Fruit fly (Drosophila melanogaster): ENCODE measurements around the gene dob.

The dob gene

dm6 chrX:15021021-15021477, 45.8 kb upstream of the dob start:
- TF ChIP-seq Myc (optimal IDR thresholded peaks at IDR 0.05) (no peak), brk (GFP tag; optimal IDR thresholded peaks at IDR 0.05) (peak; percentile 59), Jra (GFP tag; optimal IDR thresholded peaks at IDR 0.05) (no peak), Hnf4 (GFP tag; optimal IDR thresholded peaks at IDR 0.05) (no peak), jim (GFP tag; optimal IDR thresholded peaks at IDR 0.05) (no peak), rgr (GFP tag; optimal IDR thresholded peaks at IDR 0.05) (peak; percentile 77), Abd-B (GFP tag; optimal IDR thresholded peaks at IDR 0.05) (no peak), CG9705 (GFP tag; optimal IDR thresholded peaks at IDR 0.05) (no peak), N (GFP tag; optimal IDR thresholded peaks at IDR 0.05) (no peak), OdsH (GFP tag; optimal IDR thresholded peaks at IDR 0.05) (peak; percentile 66), dmrt93B (GFP tag; optimal IDR thresholded peaks at IDR 0.05) (peak; percentile 56), h (GFP tag; optimal IDR thresholded peaks at IDR 0.05) (peak; percentile 65), Hr83 (GFP tag; optimal IDR thresholded peaks at IDR 0.05; ENCODE audit: poor library complexity, severe bottlenecking) (no peak), foxo (GFP tag; optimal IDR thresholded peaks at IDR 0.05) (peak in 1 of 2 experiments; percentile 78), woc (GFP tag; optimal IDR thresholded peaks at IDR 0.05) (peak; percentile 31), sage (GFP tag; optimal IDR thresholded peaks at IDR 0.05) (peak; percentile 18), tai (GFP tag; optimal IDR thresholded peaks at IDR 0.05) (no peak), dsf (GFP tag; optimal IDR thresholded peaks at IDR 0.05; ENCODE audit: borderline replicate concordance) (no peak), GATAd (GFP tag; optimal IDR thresholded peaks at IDR 0.05) (no peak), Mio (GFP tag; optimal IDR thresholded peaks at IDR 0.05) (no peak), CG32264 (GFP tag; optimal IDR thresholded peaks at IDR 0.05) (no peak), Dfd (GFP tag; optimal IDR thresholded peaks at IDR 0.05) (no peak), Hr78 (GFP tag; optimal IDR thresholded peaks at IDR 0.05) (no peak), fru (GFP tag; optimal IDR thresholded peaks at IDR 0.05) (peak; percentile 73), lola (GFP tag; optimal IDR thresholded peaks at IDR 0.05) (no peak), pan (optimal IDR thresholded peaks at IDR 0.05) (no peak), Sp1 (GFP tag; optimal IDR thresholded peaks at IDR 0.05) (peak; percentile 81), ey (GFP tag; optimal IDR thresholded peaks at IDR 0.05) (peak; percentile 36), Rel (GFP tag; optimal IDR thresholded peaks at IDR 0.05) (no peak), Rel (tag; optimal IDR thresholded peaks at IDR 0.05) (no peak), Vsx2 (GFP tag; optimal IDR thresholded peaks at IDR 0.05; ENCODE audit: partially characterized antibody) (no peak), usp (GFP tag; optimal IDR thresholded peaks at IDR 0.05) (no peak), CrebA (GFP tag; optimal IDR thresholded peaks at IDR 0.05; ENCODE audit: borderline replicate concordance) (no peak), psq (GFP tag; optimal IDR thresholded peaks at IDR 0.05) (peak; percentile 90), HLH106 (tag; optimal IDR thresholded peaks at IDR 0.05) (peak; percentile 80), sv (GFP tag; optimal IDR thresholded peaks at IDR 0.05) (peak; percentile 29), dl (GFP tag; optimal IDR thresholded peaks at IDR 0.05; ENCODE audit: insufficient read depth in 1 of 2, partially characterized antibody in 2 of 2) (no peak), Dif (GFP tag; optimal IDR thresholded peaks at IDR 0.05; ENCODE audit: partially characterized antibody) (no peak), br (GFP tag; optimal IDR thresholded peaks at IDR 0.05) (peak; percentile 21)

- TF ChIP-seq Hr83 (GFP tag; optimal IDR thresholded peaks at IDR 0.05; ENCODE audit: poor library complexity, severe bottlenecking) (no peak), CG32264 (GFP tag; optimal IDR thresholded peaks at IDR 0.05) (no peak), Vsx2 (GFP tag; optimal IDR thresholded peaks at IDR 0.05; ENCODE audit: partially characterized antibody) (no peak), brk (GFP tag; optimal IDR thresholded peaks at IDR 0.05) (no peak), pan (optimal IDR thresholded peaks at IDR 0.05) (no peak), psq (GFP tag; optimal IDR thresholded peaks at IDR 0.05) (peak; percentile 47), Sp1 (GFP tag; optimal IDR thresholded peaks at IDR 0.05) (peak; percentile 61), Dfd (GFP tag; optimal IDR thresholded peaks at IDR 0.05) (no peak), lola (GFP tag; optimal IDR thresholded peaks at IDR 0.05) (no peak), Dif (GFP tag; optimal IDR thresholded peaks at IDR 0.05; ENCODE audit: partially characterized antibody) (no peak), GATAd (GFP tag; optimal IDR thresholded peaks at IDR 0.05) (no peak), Mio (GFP tag; optimal IDR thresholded peaks at IDR 0.05) (no peak), N (GFP tag; optimal IDR thresholded peaks at IDR 0.05) (no peak), Rel (GFP tag; optimal IDR thresholded peaks at IDR 0.05) (no peak), Rel (tag; optimal IDR thresholded peaks at IDR 0.05) (no peak), CG9705 (GFP tag; optimal IDR thresholded peaks at IDR 0.05) (no peak), fru (GFP tag; optimal IDR thresholded peaks at IDR 0.05) (peak; percentile 63), tai (GFP tag; optimal IDR thresholded peaks at IDR 0.05) (no peak), woc (GFP tag; optimal IDR thresholded peaks at IDR 0.05) (peak; percentile 38), sv (GFP tag; optimal IDR thresholded peaks at IDR 0.05) (peak; percentile 71), sage (GFP tag; optimal IDR thresholded peaks at IDR 0.05) (no peak), h (GFP tag; optimal IDR thresholded peaks at IDR 0.05) (peak; percentile 64), Abd-B (GFP tag; optimal IDR thresholded peaks at IDR 0.05) (no peak), usp (GFP tag; optimal IDR thresholded peaks at IDR 0.05) (no peak), dl (GFP tag; optimal IDR thresholded peaks at IDR 0.05; ENCODE audit: insufficient read depth in 1 of 2, partially characterized antibody in 2 of 2) (no peak), Hnf4 (GFP tag; optimal IDR thresholded peaks at IDR 0.05) (peak; percentile 26), CrebA (GFP tag; optimal IDR thresholded peaks at IDR 0.05; ENCODE audit: borderline replicate concordance) (no peak), ey (GFP tag; optimal IDR thresholded peaks at IDR 0.05) (peak; percentile 57), foxo (GFP tag; optimal IDR thresholded peaks at IDR 0.05) (peak in 1 of 2 experiments; percentile 56), jim (GFP tag; optimal IDR thresholded peaks at IDR 0.05) (no peak), dmrt93B (GFP tag; optimal IDR thresholded peaks at IDR 0.05) (peak; percentile 31), br (GFP tag; optimal IDR thresholded peaks at IDR 0.05) (peak; percentile 45), Myc (optimal IDR thresholded peaks at IDR 0.05) (no peak), rgr (GFP tag; optimal IDR thresholded peaks at IDR 0.05) (peak; percentile 57), Jra (GFP tag; optimal IDR thresholded peaks at IDR 0.05) (no peak), dsf (GFP tag; optimal IDR thresholded peaks at IDR 0.05; ENCODE audit: borderline replicate concordance) (no peak), OdsH (GFP tag; optimal IDR thresholded peaks at IDR 0.05) (peak; percentile 3), HLH106 (tag; optimal IDR thresholded peaks at IDR 0.05) (peak; percentile 56), Hr78 (GFP tag; optimal IDR thresholded peaks at IDR 0.05) (no peak)
These were observed 44.6 kb upstream of the dob start for dm6 chrX:15022219-15022618.
